Worm (Caenorhabditis elegans) whole organism, L4 larva: ENCODE measurements around the gene C27B7.2.

ENCODE experiments used
- aly-2 ChIP-seq: sonication (generic microtip); optimal IDR thresholded peaks from 2 replicates; lab custom pipeline; 2018; ENCODE audit warnings: missing biosample characterization, missing genetic modification characterization
- ama-1 ChIP-seq: fragments of 150-350 bp; optimal IDR thresholded peaks from 2 replicates; lab custom pipeline; 2014; ENCODE audit warnings: inconsistent platforms, mixed read lengths
- cey-2 ChIP-seq: sonication (generic microtip); optimal IDR thresholded peaks from 3 replicates; lab custom pipeline; 2017; ENCODE audit warnings: missing genetic modification characterization, mild to moderate bottlenecking, missing compliant biosample characterization, antibody characterized with exemption, borderline replicate concordance; ENCODE audit not compliant: insufficient read depth
- egl-43 ChIP-seq: fragments of 200-800 bp; sonication (Bioruptor generic); IDR thresholded peaks from 2 replicates; pipeline ENCODE4 v1.3.6; 2022; ENCODE audit warnings: missing genetic modification reagents, missing genetic modification characterization, missing compliant biosample characterization
- jun-1 ChIP-seq: fragments of 150-350 bp; optimal IDR thresholded peaks from 2 replicates; lab custom pipeline; 2014; ENCODE audit warnings: missing biosample characterization, missing genetic modification reagents, missing genetic modification characterization
- lin-13 ChIP-seq: fragments of 150-350 bp; optimal IDR thresholded peaks from 2 replicates; lab custom pipeline; 2014; ENCODE audit warnings: missing biosample characterization, missing genetic modification reagents, missing genetic modification characterization
- nhr-237 ChIP-seq: sonication (generic microtip); optimal IDR thresholded peaks from 2 replicates; lab custom pipeline; 2017; ENCODE audit warnings: missing biosample characterization, missing genetic modification characterization
- nhr-28 ChIP-seq: fragments of 150-350 bp; optimal IDR thresholded peaks from 2 replicates; lab custom pipeline; 2014; ENCODE audit warnings: missing biosample characterization, missing genetic modification characterization
- sdz-12 ChIP-seq: fragments of 200-800 bp; sonication (Bioruptor generic); optimal IDR thresholded peaks from 2 replicates; lab custom pipeline; 2018; ENCODE audit warnings: mild to moderate bottlenecking, missing genetic modification characterization, missing compliant biosample characterization
- skn-1 ChIP-seq: fragments of 150-350 bp; optimal IDR thresholded peaks from 2 replicates; lab custom pipeline; 2014; ENCODE audit warnings: missing biosample characterization, missing genetic modification characterization
- spr-1 ChIP-seq: sonication (generic microtip); optimal IDR thresholded peaks from 2 replicates; lab custom pipeline; 2016; ENCODE audit warnings: mild to moderate bottlenecking, missing genetic modification characterization, missing compliant biosample characterization

DNA sequence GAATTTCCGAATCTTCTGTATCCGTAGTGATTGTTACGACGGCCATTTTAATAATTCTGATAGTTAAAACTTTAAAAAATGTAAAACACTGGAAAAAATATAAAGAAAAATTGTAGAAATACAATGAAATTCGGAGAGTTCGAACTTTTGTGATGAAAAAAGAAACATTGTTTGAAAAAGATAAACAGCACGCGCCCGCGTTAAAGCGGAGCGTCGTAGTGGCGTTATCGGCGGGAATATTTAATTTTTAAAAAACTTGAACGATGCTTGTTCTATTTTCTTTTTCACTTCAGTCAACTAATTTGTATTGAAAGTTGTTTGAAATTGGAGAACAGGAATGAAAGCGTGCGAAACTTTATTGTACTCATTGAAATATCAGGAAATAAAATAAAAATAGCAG is 23.0 kb upstream of the C27B7.2 start, which contains the start of gene npp-23:
- TF ChIP-seq aly-2 (tag; lab: Kevin White, UChicago) (no peak), jun-1 (no peak), egl-43 (GFP tag; lab: Robert Waterston, UW) (no peak), lin-13 (no peak), cey-2 (tag; lab: Kevin White, UChicago) (no peak), nhr-237 (tag; lab: Kevin White, UChicago) (no peak), nhr-28 (tag; lab: Kevin White, UChicago) (no peak), ama-1 (lab: Kevin White, UChicago) (no peak), skn-1 (tag; lab: Kevin White, UChicago) (no peak), spr-1 (tag; lab: Kevin White, UChicago) (no peak), sdz-12 (GFP tag; lab: Kevin White, UChicago) (no peak)
